Worm (Caenorhabditis elegans): Measurements from ENCODE around the gene zen-4.

- TF ChIP-seq mbf-1 (tag; optimal IDR thresholded peaks at IDR 0.05) (no peak), ztf-11 (tag; optimal IDR thresholded peaks at IDR 0.05) (no peak), lin-13 (GFP tag; optimal IDR thresholded peaks at IDR 0.05) (no peak), ama-1 (optimal IDR thresholded peaks at IDR 0.05) (no peak)
Observed at ce11 chrIV:6083550-6084041, 34.4 kb upstream of the zen-4 start, which contains the start of gene ugt-20.
